Worm (Caenorhabditis elegans) whole organism, L3 larva: Measurements from ENCODE around the gene C46F2.1.

ENCODE experiments used
- R02D3.7 ChIP-seq: fragments of 150-350 bp; optimal IDR thresholded peaks from 2 replicates; lab custom pipeline; 2014; ENCODE audit warnings: missing biosample characterization, missing genetic modification characterization
- jun-1 ChIP-seq: fragments of 150-350 bp; optimal IDR thresholded peaks from 2 replicates; lab custom pipeline; 2014; ENCODE audit warnings: missing biosample characterization, missing genetic modification reagents, missing genetic modification characterization
- pqm-1 ChIP-seq: fragments of 150-350 bp; optimal IDR thresholded peaks from 2 replicates; lab custom pipeline; 2017; ENCODE audit warnings: missing biosample characterization, missing genetic modification characterization, inconsistent platforms

DNA sequence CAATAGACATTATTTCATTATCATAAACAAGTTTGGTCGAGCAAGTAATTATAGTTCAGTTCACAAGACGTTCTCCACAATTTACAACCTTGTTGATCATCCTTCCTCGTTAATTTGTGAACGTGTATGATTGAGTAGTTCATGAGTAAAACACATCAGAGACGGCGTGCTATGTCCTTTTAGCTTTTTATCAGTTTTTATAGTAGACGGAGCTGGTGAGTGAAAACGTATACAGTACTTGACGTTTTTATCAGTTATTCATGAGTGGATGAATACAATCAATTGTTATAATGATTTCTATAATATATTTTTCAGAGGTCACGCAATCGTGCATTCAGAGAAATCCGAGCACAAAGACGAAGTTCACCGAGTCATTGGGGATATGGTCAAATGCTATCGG is 1.1 kb downstream of the C46F2.1 start:
- TF ChIP-seq R02D3.7 (tag; lab: Kevin White, UChicago) (no peak), jun-1 (tag; lab: Kevin White, UChicago) (no peak), pqm-1 (tag; lab: Kevin White, UChicago) (peak; percentile 71)
